Worm (Caenorhabditis elegans): ENCODE measurements around the gene F46C5.2.

The F46C5.2 gene

ce11 chrII:8800830-8801229 is 28.3 kb downstream of the F46C5.2 start, which contains the start of gene appg-2:
Gene appg-2 (plus strand): TSS chrII:8801130.
- TF ChIP-seq fkh-10 (GFP tag; optimal IDR thresholded peaks at IDR 0.05) (no peak), zag-1 (tag; optimal IDR thresholded peaks at IDR 0.05) (no peak), efl-1 (optimal IDR thresholded peaks at IDR 0.05) (no peak), efl-1 (GFP tag; optimal IDR thresholded peaks at IDR 0.05 in 1 of 2) (peak in 1 of 2 experiments; percentile 18), snu-23 (GFP tag; optimal IDR thresholded peaks at IDR 0.05) (no peak), nhr-85 (tag) (no peak)

DNA sequence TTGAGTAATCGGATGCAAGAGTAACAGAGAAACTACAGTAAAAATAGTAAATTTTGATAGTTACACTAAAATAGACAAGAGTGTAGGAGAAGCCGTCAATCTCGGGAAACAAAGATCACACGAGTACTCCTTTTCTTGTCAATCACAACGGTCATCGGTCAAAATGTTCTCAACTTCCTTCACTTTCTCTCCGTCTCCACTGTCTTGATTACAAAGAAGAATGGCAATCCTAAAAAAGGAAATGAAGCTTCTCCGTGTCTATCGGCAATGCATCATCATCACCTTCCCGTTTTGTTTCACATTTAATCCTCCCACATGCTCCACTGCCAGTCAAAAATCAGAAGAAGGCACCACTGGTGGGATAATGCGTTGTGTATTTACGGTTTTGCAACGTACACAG is 29.4 kb downstream of the F46C5.2 start:
- TF ChIP-seq nhr-90 (tag; optimal IDR thresholded peaks at IDR 0.05; ENCODE audit: poor library complexity) (no peak), nhr-76 (tag; optimal IDR thresholded peaks at IDR 0.05) (no peak), ceh-63 (GFP tag; optimal IDR thresholded peaks at IDR 0.05) (no peak), isw-1 (GFP tag; IDR thresholded peaks at IDR 0.05) (no peak), Y116A8C.19 (tag; optimal IDR thresholded peaks at IDR 0.05; ENCODE audit: borderline replicate concordance) (no peak), dsc-1 (tag; optimal IDR thresholded peaks at IDR 0.05) (no peak), unc-86 (tag; optimal IDR thresholded peaks at IDR 0.05) (no peak), C16A3.4 (tag; optimal IDR thresholded peaks at IDR 0.05) (no peak), zag-1 (tag; optimal IDR thresholded peaks at IDR 0.05) (no peak), mep-1 (tag; optimal IDR thresholded peaks at IDR 0.05) (no peak), elt-3 (tag; optimal IDR thresholded peaks at IDR 0.05) (no peak), nhr-20 (tag; optimal IDR thresholded peaks at IDR 0.05) (no peak), C34B4.2 (tag; optimal IDR thresholded peaks at IDR 0.05) (no peak), lsy-2 (tag; optimal IDR thresholded peaks at IDR 0.05) (no peak), egl-27 (tag; optimal IDR thresholded peaks at IDR 0.05) (no peak), dpl-1 (GFP tag; optimal IDR thresholded peaks at IDR 0.05) (no peak)

DNA sequence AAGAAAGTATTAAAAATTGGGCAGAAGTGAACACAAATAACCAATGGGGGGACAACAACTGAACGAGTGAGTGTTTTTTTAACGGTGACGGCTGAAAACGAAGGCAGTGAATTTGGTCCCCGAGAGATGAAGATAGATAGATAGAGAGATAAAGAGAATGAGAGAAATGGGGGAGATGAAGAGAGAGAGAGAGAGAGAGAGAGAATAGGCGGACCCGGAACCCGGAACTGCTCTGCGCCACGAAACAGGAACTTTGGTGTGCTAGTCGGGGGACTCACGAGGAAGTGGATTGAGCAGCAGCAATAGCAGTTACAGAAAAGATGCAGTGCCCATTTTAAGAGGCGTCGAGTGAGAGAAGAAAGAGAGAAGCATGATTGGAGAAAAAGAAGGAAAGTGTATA is 32.7 kb downstream of the F46C5.2 start:
- TF ChIP-seq nhr-77 (tag; optimal IDR thresholded peaks at IDR 0.05) = peak; percentile 7
- TF ChIP-seq egl-27 (tag; optimal IDR thresholded peaks at IDR 0.05) = no peak
- no peak for TF ChIP-seq C16A3.4 (tag; optimal IDR thresholded peaks at IDR 0.05)
- TF ChIP-seq rnt-1 (tag; optimal IDR thresholded peaks at IDR 0.05) = peak; percentile 51
- TF ChIP-seq C34B4.2 (tag; optimal IDR thresholded peaks at IDR 0.05) = no peak
- no peak for TF ChIP-seq zag-1 (tag; optimal IDR thresholded peaks at IDR 0.05)
- TF ChIP-seq lin-14 (GFP tag; optimal IDR thresholded peaks at IDR 0.05) = peak; percentile 98
- no peak for TF ChIP-seq aly-2 (tag; optimal IDR thresholded peaks at IDR 0.05)
- TF ChIP-seq sptf-1 (tag; optimal IDR thresholded peaks at IDR 0.05) = no peak
- TF ChIP-seq elt-3 (tag; optimal IDR thresholded peaks at IDR 0.05) = no peak
- no peak for TF ChIP-seq nhr-11 (tag; optimal IDR thresholded peaks at IDR 0.05)
- TF ChIP-seq nhr-12 (tag; optimal IDR thresholded peaks at IDR 0.05) = no peak
- no peak for TF ChIP-seq hpl-2 (GFP tag; optimal IDR thresholded peaks at IDR 0.05)
- peak; percentile 32 for TF ChIP-seq ceh-8 (GFP tag; optimal IDR thresholded peaks at IDR 0.05)
- peak; percentile 85 for TF ChIP-seq nhr-47 (tag; optimal IDR thresholded peaks at IDR 0.05)
- TF ChIP-seq dpl-1 (GFP tag; optimal IDR thresholded peaks at IDR 0.05) = peak in 1 of 3 experiments; percentile 18
- peak; percentile 52 for TF ChIP-seq jun-1 (tag; optimal IDR thresholded peaks at IDR 0.05)
- no peak for TF ChIP-seq unc-62 (GFP tag; optimal IDR thresholded peaks at IDR 0.05)
- TF ChIP-seq F16B12.6 (tag; optimal IDR thresholded peaks at IDR 0.05) = no peak
- peak; percentile 35 to 46 for TF ChIP-seq efl-1 (optimal IDR thresholded peaks at IDR 0.05)
- TF ChIP-seq efl-1 (GFP tag; optimal IDR thresholded peaks at IDR 0.05 in 1 of 2) = peak; percentile 5 to 67
- TF ChIP-seq unc-86 (tag; optimal IDR thresholded peaks at IDR 0.05) = peak; percentile 83
- peak; percentile 81 for TF ChIP-seq tbx-2 (tag; optimal IDR thresholded peaks at IDR 0.05)
- no peak for TF ChIP-seq nhr-76 (tag; optimal IDR thresholded peaks at IDR 0.05)
- TF ChIP-seq ztf-4 (tag; optimal IDR thresholded peaks at IDR 0.05) = peak; percentile 44
- no peak for TF ChIP-seq sox-4 (tag; optimal IDR thresholded peaks at IDR 0.05)
- TF ChIP-seq nhr-20 (tag; optimal IDR thresholded peaks at IDR 0.05) = peak; percentile 56
- TF ChIP-seq lin-39 (tag; optimal IDR thresholded peaks at IDR 0.05) = no peak
- peak; percentile 54 for TF ChIP-seq irx-1 (tag; optimal IDR thresholded peaks at IDR 0.05)
- no peak for TF ChIP-seq grh-1 (GFP tag; IDR thresholded peaks at IDR 0.05)
- no peak for TF ChIP-seq elt-2 (tag; optimal IDR thresholded peaks at IDR 0.05)
- no peak for TF ChIP-seq unc-30 (tag; optimal IDR thresholded peaks at IDR 0.05)
- no peak for TF ChIP-seq mab-9 (GFP tag; IDR thresholded peaks at IDR 0.05)
- no peak for TF ChIP-seq ets-5 (GFP tag; IDR thresholded peaks at IDR 0.05)
- TF ChIP-seq nhr-90 (tag; optimal IDR thresholded peaks at IDR 0.05; ENCODE audit: poor library complexity) = no peak
- peak; percentile 88 for TF ChIP-seq nhr-71 (tag; optimal IDR thresholded peaks at IDR 0.05)
- peak; percentile 59 for TF ChIP-seq isw-1 (GFP tag; IDR thresholded peaks at IDR 0.05)
- no peak for TF ChIP-seq vab-15 (tag; optimal IDR thresholded peaks at IDR 0.05)
- no peak for TF ChIP-seq unc-98 (GFP tag; IDR thresholded peaks at IDR 0.05)
- TF ChIP-seq fkh-4 (tag; optimal IDR thresholded peaks at IDR 0.05; ENCODE audit: borderline replicate concordance) = no peak
